Worm (Caenorhabditis elegans): ENCODE measurements around the gene F11G11.4.

Gene F11G11.4

ce11 chrII:4851594-4852106, 8.7 kb upstream of the F11G11.4 start, which contains the start of gene dnj-9 (continued):
- peak; percentile 38 for TF ChIP-seq rnt-1 (tag; optimal IDR thresholded peaks at IDR 0.05)
- TF ChIP-seq hlh-30 (tag; optimal IDR thresholded peaks at IDR 0.05; ENCODE audit: insufficient read depth): peak; percentile 64
- TF ChIP-seq C08G9.2 (tag; optimal IDR thresholded peaks at IDR 0.05): peak; percentile 45
- peak; percentile 68 for TF ChIP-seq unc-86 (tag; optimal IDR thresholded peaks at IDR 0.05)
- peak; percentile 10 for TF ChIP-seq sdc-2 (tag; optimal IDR thresholded peaks at IDR 0.05)
- TF ChIP-seq ceh-6 (GFP tag; optimal IDR thresholded peaks at IDR 0.05): peak; percentile 43
- TF ChIP-seq sox-4 (tag; optimal IDR thresholded peaks at IDR 0.05): peak; percentile 56
- peak; percentile 72 for TF ChIP-seq ceh-14 (tag; optimal IDR thresholded peaks at IDR 0.05)
- peak; percentile 76 for TF ChIP-seq unc-42 (tag; optimal IDR thresholded peaks at IDR 0.05)
- no peak for TF ChIP-seq fkh-6 (tag; optimal IDR thresholded peaks at IDR 0.05)
- peak; percentile 11 for TF ChIP-seq hlh-8 (tag; optimal IDR thresholded peaks at IDR 0.05)
- peak; percentile 13 for TF ChIP-seq syd-9 (tag; optimal IDR thresholded peaks at IDR 0.05)
- no peak for TF ChIP-seq odd-2 (tag; optimal IDR thresholded peaks at IDR 0.05)
- TF ChIP-seq unc-3 (GFP tag; conservative IDR thresholded peaks at IDR 0.05): 0 out of 2 replicates have a peak, but pooled peaks have one; percentile 22
- peak; percentile 27 for TF ChIP-seq unc-3 (tag; optimal IDR thresholded peaks at IDR 0.05)
- peak; percentile 73 for TF ChIP-seq ceh-30 (tag; optimal IDR thresholded peaks at IDR 0.05)

- TF ChIP-seq sox-2 (GFP tag; IDR thresholded peaks at IDR 0.05) (no peak), elt-2 (tag; optimal IDR thresholded peaks at IDR 0.05) (no peak), mec-3 (tag; optimal IDR thresholded peaks at IDR 0.05; ENCODE audit: borderline replicate concordance) (no peak), K09A11.1 (tag; optimal IDR thresholded peaks at IDR 0.05; ENCODE audit: insufficient read depth) (no peak), pag-3 (tag; optimal IDR thresholded peaks at IDR 0.05; ENCODE audit: borderline replicate concordance) (no peak), dve-1 (tag; optimal IDR thresholded peaks at IDR 0.05) (no peak), unc-42 (tag; optimal IDR thresholded peaks at IDR 0.05) (no peak), syd-9 (tag; optimal IDR thresholded peaks at IDR 0.05) (no peak), unc-86 (tag; optimal IDR thresholded peaks at IDR 0.05) (no peak), fkh-10 (GFP tag; optimal IDR thresholded peaks at IDR 0.05) (no peak), unc-3 (GFP tag; conservative IDR thresholded peaks at IDR 0.05) (no peak), unc-3 (tag; optimal IDR thresholded peaks at IDR 0.05) (no peak), pha-4 (tag; optimal IDR thresholded peaks at IDR 0.05) (no peak), tbx-2 (tag; optimal IDR thresholded peaks at IDR 0.05) (no peak)
Observed at ce11 chrII:4854761-4855160, 5.6 kb upstream of the F11G11.4 start.

- TF ChIP-seq rnt-1 (tag; optimal IDR thresholded peaks at IDR 0.05) (no peak), dmd-4 (tag; optimal IDR thresholded peaks at IDR 0.05; ENCODE audit: borderline replicate concordance) (no peak), unc-42 (tag; optimal IDR thresholded peaks at IDR 0.05) (peak; percentile 22)
Observed at ce11 chrII:4855489-4855888, 4.9 kb upstream of the F11G11.4 start.

ce11 chrII:4856113-4856512, 4.3 kb upstream of the F11G11.4 start:
- TF ChIP-seq elt-4 (tag; optimal IDR thresholded peaks at IDR 0.05) (no peak), pros-1 (tag; optimal IDR thresholded peaks at IDR 0.05) (no peak), unc-55 (GFP tag; optimal IDR thresholded peaks at IDR 0.05) (no peak), K02D7.2 (tag; optimal IDR thresholded peaks at IDR 0.05) (no peak), C08G9.2 (tag; optimal IDR thresholded peaks at IDR 0.05) (no peak), hlh-6 (tag; optimal IDR thresholded peaks at IDR 0.05) (no peak), fkh-10 (GFP tag; optimal IDR thresholded peaks at IDR 0.05) (no peak), ttx-3 (tag; optimal IDR thresholded peaks at IDR 0.05) (no peak), hlh-30 (tag; optimal IDR thresholded peaks at IDR 0.05; ENCODE audit: insufficient read depth) (no peak), ahr-1 (tag; optimal IDR thresholded peaks at IDR 0.05) (no peak), ceh-48 (tag; optimal IDR thresholded peaks at IDR 0.05) (no peak), odd-2 (tag; optimal IDR thresholded peaks at IDR 0.05) (no peak), npax-4 (tag; optimal IDR thresholded peaks at IDR 0.05) (no peak), elt-2 (tag; optimal IDR thresholded peaks at IDR 0.05) (no peak), pha-2 (tag; optimal IDR thresholded peaks at IDR 0.05) (no peak), tbx-2 (tag; optimal IDR thresholded peaks at IDR 0.05) (no peak)
